Fruit fly (Drosophila melanogaster): ENCODE results near the gene Phae1.

- TF ChIP-seq CG34406 (GFP tag; optimal IDR thresholded peaks at IDR 0.05), result no peak
- no peak for TF ChIP-seq CG11902 (GFP tag; optimal IDR thresholded peaks at IDR 0.05)
- no peak for TF ChIP-seq Blimp-1 (GFP tag; optimal IDR thresholded peaks at IDR 0.05)
- no peak for TF ChIP-seq CG11762 (GFP tag; optimal IDR thresholded peaks at IDR 0.05; ENCODE audit: insufficient read depth)
- TF ChIP-seq Eip93F (GFP tag; optimal IDR thresholded peaks at IDR 0.05), result no peak
- no peak for TF ChIP-seq Lpt (GFP tag; optimal IDR thresholded peaks at IDR 0.05)
- TF ChIP-seq CG15336 (GFP tag; IDR thresholded peaks at IDR 0.05), result no peak
- no peak for TF ChIP-seq CG8119 (GFP tag; IDR thresholded peaks at IDR 0.05)
- no peak for TF ChIP-seq CG8632 (GFP tag; optimal IDR thresholded peaks at IDR 0.05)
- TF ChIP-seq achi (GFP tag; optimal IDR thresholded peaks at IDR 0.05), result no peak
- TF ChIP-seq CG32006 (GFP tag; optimal IDR thresholded peaks at IDR 0.05), result no peak
- TF ChIP-seq OdsH (GFP tag; optimal IDR thresholded peaks at IDR 0.05), result no peak
- TF ChIP-seq eg (GFP tag; IDR thresholded peaks at IDR 0.05), result no peak
Observed at dm6 chr2L:12087442-12087841, 21.8 kb upstream of the Phae1 start.
